Fruit fly (Drosophila melanogaster): Measurements from ENCODE around the gene AstA.

DNA sequence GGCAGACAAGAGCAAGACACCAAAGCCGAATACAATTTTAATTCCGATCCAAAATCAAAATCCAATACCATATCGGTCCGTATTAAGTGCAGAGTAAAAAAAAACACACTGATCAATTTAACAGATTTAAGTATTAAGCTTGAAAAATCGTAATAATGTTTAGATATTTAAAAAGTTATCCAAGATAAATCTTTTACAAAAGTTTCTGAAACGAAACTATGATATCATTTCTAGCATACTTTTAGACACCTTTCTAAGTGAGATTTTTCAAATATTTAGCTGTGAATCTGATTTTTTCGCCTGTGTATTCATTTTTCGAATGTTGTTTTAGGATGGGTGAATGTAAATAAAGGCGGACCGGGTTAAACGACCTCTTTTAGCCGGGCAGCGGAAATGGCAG is 12.2 kb upstream of the AstA start:
- TF ChIP-seq Snoo (tag; optimal IDR thresholded peaks at IDR 0.05) = no peak
- no peak for TF ChIP-seq CG32121 (GFP tag; IDR thresholded peaks at IDR 0.05)
- no peak for TF ChIP-seq D1 (tag; optimal IDR thresholded peaks at IDR 0.05)
- TF ChIP-seq CG8301 (tag; optimal IDR thresholded peaks at IDR 0.05) = no peak
- TF ChIP-seq CG34367 (tag; optimal IDR thresholded peaks at IDR 0.05) = no peak
- no peak for TF ChIP-seq CG4496 (GFP tag; IDR thresholded peaks at IDR 0.05)
- TF ChIP-seq CG13204 (GFP tag; optimal IDR thresholded peaks at IDR 0.05) = no peak
- no peak for TF ChIP-seq CG8159 (tag; optimal IDR thresholded peaks at IDR 0.05)
- TF ChIP-seq CG12605 (GFP tag; IDR thresholded peaks at IDR 0.05) = no peak
- TF ChIP-seq CG14655 (GFP tag; optimal IDR thresholded peaks at IDR 0.05) = no peak
